Fruit fly (Drosophila melanogaster) whole organism, embryonic: ENCODE measurements around the gene Art8.

ENCODE experiments used
- Atf6 ChIP-seq: fragments of 200-800 bp; sonication (Bioruptor generic); IDR thresholded peaks from 2 replicates; pipeline ENCODE4 v1.3.6; 2022; ENCODE audit warnings: missing biosample characterization, missing genetic modification characterization
- Bdp1 ChIP-seq: fragments of 200-800 bp; sonication (Bioruptor generic); optimal IDR thresholded peaks from 3 replicates; lab custom pipeline; 2016; ENCODE audit warnings: missing biosample characterization, missing genetic modification characterization
- C15 ChIP-seq: fragments of 200-800 bp; sonication (Bioruptor generic); IDR thresholded peaks from 3 replicates; pipeline ENCODE4 v1.3.6; 2022; ENCODE audit warnings: missing biosample characterization, missing genetic modification characterization
- CG10321 ChIP-seq: fragments of 200-800 bp; sonication (Bioruptor generic); IDR thresholded peaks from 2 replicates; pipeline ENCODE4 v1.3.6; 2022; ENCODE audit warnings: missing biosample characterization, missing genetic modification characterization
- CG10431 ChIP-seq: fragments of 200-800 bp; sonication (Bioruptor generic); optimal IDR thresholded peaks from 3 replicates; lab custom pipeline; 2018; ENCODE audit warnings: missing biosample characterization, mild to moderate bottlenecking, missing genetic modification characterization
- CG10462 ChIP-seq: fragments of 200-800 bp; sonication (Bioruptor generic); optimal IDR thresholded peaks from 2 replicates; lab custom pipeline; 2016; ENCODE audit warnings: missing biosample characterization, missing genetic modification characterization
- CG11504 ChIP-seq: fragments of 200-800 bp; sonication (Bioruptor generic); optimal IDR thresholded peaks from 3 replicates; lab custom pipeline; 2019; ENCODE audit warnings: missing biosample characterization, mild to moderate bottlenecking, missing genetic modification characterization, moderate library complexity
- CG13424 ChIP-seq: fragments of 200-800 bp; sonication (Bioruptor generic); optimal IDR thresholded peaks from 2 replicates; lab custom pipeline; 2019; ENCODE audit warnings: missing biosample characterization, mild to moderate bottlenecking, missing genetic modification characterization, moderate library complexity
- CG14050 ChIP-seq: fragments of 200-800 bp; sonication (Bioruptor generic); IDR thresholded peaks from 3 replicates; pipeline ENCODE4 v1.3.6; 2022; ENCODE audit warnings: missing biosample characterization, missing genetic modification characterization
- CG15696 ChIP-seq: fragments of 200-800 bp; sonication (Bioruptor generic); optimal IDR thresholded peaks from 2 replicates; lab custom pipeline; 2019; ENCODE audit warnings: missing biosample characterization, mild to moderate bottlenecking, missing genetic modification characterization, moderate library complexity
- CG17802 ChIP-seq: fragments of 200-800 bp; sonication (Bioruptor generic); optimal IDR thresholded peaks from 2 replicates; lab custom pipeline; 2018; ENCODE audit warnings: missing biosample characterization, mild to moderate bottlenecking, missing genetic modification characterization, moderate library complexity
- CG18262 ChIP-seq: fragments of 200-800 bp; optimal IDR thresholded peaks from 3 replicates; lab custom pipeline; 2019; ENCODE audit warnings: missing biosample characterization, mild to moderate bottlenecking, missing genetic modification characterization, moderate library complexity
- CG31224 ChIP-seq: fragments of 200-800 bp; sonication (Bioruptor generic); IDR thresholded peaks from 2 replicates; pipeline ENCODE4 v1.3.6; 2022; ENCODE audit warnings: missing biosample characterization, missing genetic modification characterization
- CG31441 ChIP-seq: fragments of 200-800 bp; sonication (Bioruptor generic); IDR thresholded peaks from 2 replicates; pipeline ENCODE4 v1.3.6; 2022; ENCODE audit warnings: missing biosample characterization, missing genetic modification characterization
- CG33213 ChIP-seq: fragments of 200-800 bp; sonication (Bioruptor generic); optimal IDR thresholded peaks from 3 replicates; lab custom pipeline; 2016; ENCODE audit warnings: missing biosample characterization, missing genetic modification characterization
- CG3726 ChIP-seq: fragments of 200-800 bp; sonication (Bioruptor generic); IDR thresholded peaks from 3 replicates; pipeline ENCODE4, ENCODE4 v1.3.6; 2022; ENCODE audit warnings: missing biosample characterization, missing genetic modification characterization
- CG4404 ChIP-seq: fragments of 200-800 bp; sonication (Bioruptor generic); IDR thresholded peaks from 2 replicates; pipeline ENCODE4 v1.3.6; 2022; ENCODE audit warnings: missing biosample characterization, missing genetic modification characterization
- CG7786 ChIP-seq: fragments of 200-800 bp; sonication (Bioruptor generic); optimal IDR thresholded peaks from 2 replicates; lab custom pipeline; 2016; ENCODE audit warnings: missing biosample characterization, missing genetic modification characterization
- CG7987 ChIP-seq: fragments of 200-800 bp; sonication (Bioruptor generic); optimal IDR thresholded peaks from 2 replicates; lab custom pipeline; 2018; ENCODE audit warnings: missing biosample characterization, mild to moderate bottlenecking, missing genetic modification characterization, moderate library complexity
- CG8290 ChIP-seq, 3 experiments: fragments of 200-800 bp; sonication (Bioruptor generic); optimal IDR thresholded peaks; 2 replicates each; lab custom pipeline; 2016 to 2019; ENCODE audit warnings: missing biosample characterization in 3 of 3, missing genetic modification characterization in 3 of 3, mild to moderate bottlenecking in 2 of 3, moderate library complexity in 1 of 3
- CHES-1-like ChIP-seq: fragments of 200-800 bp; sonication (Bioruptor generic); optimal IDR thresholded peaks from 2 replicates; lab custom pipeline; 2016; ENCODE audit warnings: missing biosample characterization, missing genetic modification characterization
- D ChIP-seq, 2 experiments: fragments of 200-800 bp in 1 of 2; fragments of >200 bp in 1 of 2; sonication (Bioruptor generic) in 1 of 2; optimal IDR thresholded peaks; 2 replicates in 1 of 2; 3 replicates in 1 of 2; lab custom pipeline; 2017; ENCODE audit warnings: mild to moderate bottlenecking in 1 of 2, missing biosample characterization in 1 of 2, missing genetic modification characterization in 1 of 2, missing genetic modification reagents in 1 of 2
- Dip2 ChIP-seq: fragments of 200-800 bp; sonication (Bioruptor generic); IDR thresholded peaks from 2 replicates; pipeline ENCODE4 v1.3.6; 2022; ENCODE audit warnings: missing biosample characterization, missing genetic modification characterization
- Dip3 ChIP-seq: fragments of 200-800 bp; sonication (Bioruptor generic); optimal IDR thresholded peaks from 3 replicates; lab custom pipeline; 2016; ENCODE audit warnings: missing biosample characterization, missing genetic modification characterization
- Dp ChIP-seq: fragments of 200-800 bp; sonication (Bioruptor generic); optimal IDR thresholded peaks from 2 replicates; lab custom pipeline; 2018; ENCODE audit warnings: missing biosample characterization, mild to moderate bottlenecking, missing genetic modification characterization, moderate library complexity
- E2f1 ChIP-seq: fragments of 200-800 bp; sonication (Bioruptor generic); IDR thresholded peaks from 2 replicates; pipeline ENCODE4 v1.3.6; 2022; ENCODE audit warnings: missing biosample characterization, missing genetic modification characterization
- E2f2 ChIP-seq: fragments of 200-800 bp; sonication (Bioruptor generic); IDR thresholded peaks from 2 replicates; pipeline ENCODE4 v1.3.6; 2022; ENCODE audit warnings: missing biosample characterization, missing genetic modification characterization
- HLH3B ChIP-seq: fragments of 200-800 bp; sonication (Bioruptor generic); IDR thresholded peaks from 2 replicates; pipeline ENCODE4 v1.3.6; 2022; ENCODE audit warnings: missing biosample characterization, missing genetic modification characterization
- Myb ChIP-seq: fragments of 200-800 bp; sonication (Bioruptor generic); optimal IDR thresholded peaks from 2 replicates; lab custom pipeline; 2016; ENCODE audit warnings: missing biosample characterization, missing genetic modification characterization
- Scr ChIP-seq: fragments of 200-800 bp; sonication (Bioruptor generic); IDR thresholded peaks from 2 replicates; pipeline ENCODE4 v1.3.6; 2022; ENCODE audit warnings: missing biosample characterization, missing genetic modification characterization; ENCODE audit not compliant: partially characterized antibody
- dmrt11E ChIP-seq: fragments of 200-800 bp; sonication (Bioruptor generic); optimal IDR thresholded peaks from 3 replicates; lab custom pipeline; 2018; ENCODE audit warnings: missing biosample characterization, mild to moderate bottlenecking, missing genetic modification characterization, moderate library complexity
- ems ChIP-seq: fragments of 200-800 bp; sonication (Bioruptor generic); optimal IDR thresholded peaks from 3 replicates; lab custom pipeline; 2016; ENCODE audit warnings: missing biosample characterization, missing genetic modification characterization
- lilli ChIP-seq: fragments of 200-800 bp; sonication (Bioruptor generic); optimal IDR thresholded peaks from 3 replicates; lab custom pipeline; 2016; ENCODE audit warnings: missing biosample characterization, missing genetic modification characterization
- otp ChIP-seq: fragments of 200-800 bp; sonication (Bioruptor generic); IDR thresholded peaks from 3 replicates; pipeline ENCODE4, ENCODE4 v1.3.6; 2022; ENCODE audit warnings: missing biosample characterization, missing genetic modification characterization
- pan ChIP-seq, 4 experiments: fragments of >200 bp in 3 of 4; fragments of 200-800 bp in 1 of 4; sonication (Bioruptor generic) in 1 of 4; optimal IDR thresholded peaks in 3 of 4; IDR thresholded peaks in 1 of 4; 2 replicates each; pipeline versions ENCODE4 v1.3.6 to Lab custom; 2017 to 2022; ENCODE audit warnings: missing biosample characterization in 2 of 4, missing genetic modification characterization in 2 of 4, mixed read lengths in 1 of 4
- prd ChIP-seq, 3 experiments: fragments of >200 bp in 2 of 3; fragments of 200-800 bp in 1 of 3; sonication (Bioruptor generic) in 1 of 3; optimal IDR thresholded peaks in 2 of 3; IDR thresholded peaks in 1 of 3; 2 replicates in 2 of 3; 3 replicates in 1 of 3; pipeline versions ENCODE4 v1.3.6 to Lab custom; 2017 to 2022; ENCODE audit warnings: missing biosample characterization in 1 of 3, missing genetic modification characterization in 1 of 3
- sc ChIP-seq, 3 experiments: fragments of >200 bp in 2 of 3; fragments of 200-800 bp in 1 of 3; sonication (Bioruptor generic) in 1 of 3; optimal IDR thresholded peaks; 2 replicates in 2 of 3; 3 replicates in 1 of 3; lab custom pipeline; 2017; ENCODE audit warnings: mild to moderate bottlenecking in 1 of 3, missing biosample characterization in 1 of 3, missing genetic modification characterization in 1 of 3, missing genetic modification reagents in 1 of 3
- sens ChIP-seq: fragments of 200-800 bp; sonication (Bioruptor generic); peaks from one replicate; lab custom pipeline; 2016; ENCODE audit warnings: missing biosample characterization, missing genetic modification characterization
- sisA ChIP-seq: fragments of 200-800 bp; sonication (Bioruptor generic); IDR thresholded peaks from 2 replicates; pipeline ENCODE4 v1.3.6; 2022; ENCODE audit warnings: missing biosample characterization, missing genetic modification characterization
- stwl ChIP-seq: fragments of 200-800 bp; sonication (Bioruptor generic); optimal IDR thresholded peaks from 3 replicates; lab custom pipeline; 2018; ENCODE audit warnings: missing biosample characterization, mild to moderate bottlenecking, missing genetic modification characterization, moderate library complexity
- tin ChIP-seq: fragments of 200-800 bp; sonication (Bioruptor generic); optimal IDR thresholded peaks from 3 replicates; lab custom pipeline; 2016; ENCODE audit warnings: missing biosample characterization, missing genetic modification characterization
- unc-4 ChIP-seq: fragments of 200-800 bp; sonication (Bioruptor generic); IDR thresholded peaks from 2 replicates; pipeline ENCODE4 v1.3.6; 2022; ENCODE audit warnings: missing biosample characterization, missing genetic modification characterization; ENCODE audit not compliant: partially characterized antibody
- unpg ChIP-seq: fragments of 200-800 bp; sonication (Bioruptor generic); optimal IDR thresholded peaks from 3 replicates; lab custom pipeline; 2018; ENCODE audit warnings: missing biosample characterization, mild to moderate bottlenecking, missing genetic modification characterization, moderate library complexity
- vvl ChIP-seq: fragments of 200-800 bp; sonication (Bioruptor generic); IDR thresholded peaks from 2 replicates; pipeline ENCODE4 v1.3.6; 2022; ENCODE audit warnings: missing biosample characterization, missing genetic modification characterization
- wdn ChIP-seq: fragments of 200-800 bp; sonication (Bioruptor generic); IDR thresholded peaks from 2 replicates; pipeline ENCODE4 v1.3.6; 2022; ENCODE audit warnings: missing biosample characterization, missing genetic modification characterization
- z ChIP-seq: fragments of 200-800 bp; sonication (Bioruptor generic); IDR thresholded peaks from 3 replicates; pipeline ENCODE4 v1.3.6; 2022; ENCODE audit warnings: missing biosample characterization, missing genetic modification characterization
- zfh1 ChIP-seq: fragments of 200-800 bp; sonication (Bioruptor generic); IDR thresholded peaks from 3 replicates; pipeline ENCODE4 v1.3.6; 2022; ENCODE audit warnings: missing biosample characterization, missing genetic modification characterization

Gene Art8

dm6 chr2L:10987370-10987853 lies 23.5 kb downstream of the Art8 start, which contains the start of the genes piwi and CG12253 (continued):
- peak; percentile 61; the same call in 1 of the 2 replicates for TF ChIP-seq wdn
- no peak for TF ChIP-seq otp (GFP tag; lab: Robert Waterston, UW)
- TF ChIP-seq HLH3B (GFP tag; lab: Robert Waterston, UW) = peak; percentile 83
- TF ChIP-seq C15 (GFP tag; lab: Robert Waterston, UW) = no peak
- TF ChIP-seq CG15696 = peak; percentile 37
- no peak for TF ChIP-seq CG7987 (GFP tag; lab: Kevin White, UChicago)
- peak; percentile 40 for TF ChIP-seq Dp
- TF ChIP-seq CG8290 (GFP tag; optimal IDR thresholded peaks at IDR 0.05; lab: Kevin White, UChicago) = peak; percentile 33
- no peak for TF ChIP-seq CG8290 (tag; optimal IDR thresholded peaks at IDR 0.05; lab: Kevin White, UChicago)
- TF ChIP-seq CG33213 = no peak
- no peak for TF ChIP-seq pan (optimal IDR thresholded peaks at IDR 0.05; lab: Kevin White, UChicago)
- no peak for TF ChIP-seq pan (GFP tag; optimal IDR thresholded peaks at IDR 0.05 in 1 of 2, IDR thresholded peaks at IDR 0.05 in 1 of 2)

dm6 chr2L:10986138-10986537 lies 24.7 kb downstream of the Art8 start:
- TF ChIP-seq Dip2 = peak; percentile 91
- peak; percentile 66 for TF ChIP-seq stwl (tag; lab: Kevin White, UChicago)
- peak; percentile 89 for TF ChIP-seq sens (GFP tag; lab: Kevin White, UChicago)
- peak; percentile 11 for TF ChIP-seq CG13424 (tag; lab: Kevin White, UChicago)
- TF ChIP-seq sc (optimal IDR thresholded peaks at IDR 0.05; lab: Kevin White, UChicago) = no peak
- no peak for TF ChIP-seq sc (GFP tag; optimal IDR thresholded peaks at IDR 0.05; lab: Kevin White, UChicago)
- no peak for TF ChIP-seq CG7786
- peak; percentile 93 for TF ChIP-seq z (GFP tag; lab: Robert Waterston, UW)
- TF ChIP-seq E2f1 (GFP tag; lab: Robert Waterston, UW) = peak; percentile 39; the same call in 1 of the 2 replicates
- TF ChIP-seq lilli (GFP tag; lab: Kevin White, UChicago) = peak; percentile 1
- no peak for TF ChIP-seq Myb (GFP tag; lab: Kevin White, UChicago)
- TF ChIP-seq Dip3 = no peak
- no peak for TF ChIP-seq Scr (GFP tag; lab: Robert Waterston, UW)
- TF ChIP-seq CG4404 (GFP tag; lab: Robert Waterston, UW) = no peak
- no peak for TF ChIP-seq CG17802 (tag; lab: Kevin White, UChicago)
- no peak for TF ChIP-seq CHES-1-like (GFP tag; lab: Kevin White, UChicago)
- TF ChIP-seq CG18262 (tag; lab: Kevin White, UChicago) = peak; percentile 69
- no peak for TF ChIP-seq CG10462 (GFP tag; lab: Kevin White, UChicago)
- TF ChIP-seq ems = no peak
- TF ChIP-seq unc-4 (GFP tag; lab: Robert Waterston, UW) = no peak
- no peak for TF ChIP-seq CG14050
- 0 out of 2 replicates have a peak, but pooled peaks have one; percentile 28 for TF ChIP-seq vvl
- peak; percentile 72 for TF ChIP-seq CG10321 (GFP tag; lab: Robert Waterston, UW)
- peak; percentile 67 for TF ChIP-seq CG31441 (GFP tag; lab: Robert Waterston, UW)
- TF ChIP-seq CG31224 (GFP tag; lab: Robert Waterston, UW) = peak; percentile 25; the same call in 1 of the 2 replicates
- no peak for TF ChIP-seq CG10431 (GFP tag; lab: Kevin White, UChicago)
- peak; percentile 34 for TF ChIP-seq dmrt11E (tag; lab: Kevin White, UChicago)
- TF ChIP-seq D (optimal IDR thresholded peaks at IDR 0.05; lab: Kevin White, UChicago) = no peak
- TF ChIP-seq D (GFP tag; optimal IDR thresholded peaks at IDR 0.05; lab: Kevin White, UChicago) = peak; percentile 40
- 0 out of 3 replicates have a peak, but pooled peaks have one; percentile 37 for TF ChIP-seq CG3726
- no peak for TF ChIP-seq unpg (GFP tag; lab: Kevin White, UChicago)
- TF ChIP-seq CG11504 (tag; lab: Kevin White, UChicago) = no peak
- no peak for TF ChIP-seq prd (optimal IDR thresholded peaks at IDR 0.05; lab: Kevin White, UChicago)
- peak; percentile 59 for TF ChIP-seq prd (GFP tag; IDR thresholded peaks at IDR 0.05; lab: Robert Waterston, UW)
- TF ChIP-seq HLH3B (GFP tag; lab: Robert Waterston, UW) = peak; percentile 30; the same call in 1 of the 2 replicates
- TF ChIP-seq zfh1 = 0 out of 3 replicates have a peak, but pooled peaks have one; percentile 47
- no peak for TF ChIP-seq E2f2
- peak; percentile 51 for TF ChIP-seq tin
- TF ChIP-seq Atf6 (GFP tag; lab: Robert Waterston, UW) = peak; percentile 26; the same call in 1 of the 2 replicates
- no peak for TF ChIP-seq Bdp1 (GFP tag; lab: Kevin White, UChicago)
- no peak for TF ChIP-seq sisA (GFP tag; lab: Robert Waterston, UW)
